Fruit fly (Drosophila melanogaster) whole organism, embryonic: Measurements from ENCODE around the gene pasi2.
A peak's percentile ranks its signal among the peaks of the same experiment; 100 is the strongest.

ENCODE experiments used
- Atf-2 ChIP-seq: fragments of 200-800 bp; sonication (Bioruptor generic); optimal IDR thresholded peaks from 2 replicates; lab custom pipeline; 2016; ENCODE audit warnings: missing biosample characterization, missing genetic modification characterization
- CG1024 ChIP-seq: fragments of 200-800 bp; sonication (Bioruptor generic); IDR thresholded peaks from 2 replicates; pipeline ENCODE4 v1.3.6; 2022; ENCODE audit warnings: missing biosample characterization, missing genetic modification characterization
- CG10431 ChIP-seq: fragments of 200-800 bp; sonication (Bioruptor generic); optimal IDR thresholded peaks from 3 replicates; lab custom pipeline; 2018; ENCODE audit warnings: missing biosample characterization, mild to moderate bottlenecking, missing genetic modification characterization
- CG10654 ChIP-seq: fragments of 200-800 bp; sonication (Bioruptor generic); optimal IDR thresholded peaks from 2 replicates; lab custom pipeline; 2016; ENCODE audit warnings: missing biosample characterization, missing genetic modification characterization
- CG11456 ChIP-seq: fragments of 200-800 bp; sonication (Bioruptor generic); IDR thresholded peaks from 3 replicates; pipeline ENCODE4 v1.3.6; 2022; ENCODE audit warnings: missing biosample characterization, missing genetic modification characterization
- CG13123 ChIP-seq: fragments of 200-800 bp; sonication (Bioruptor generic); optimal IDR thresholded peaks from 2 replicates; lab custom pipeline; 2016; ENCODE audit warnings: missing biosample characterization, missing genetic modification characterization
- CG13424 ChIP-seq: fragments of 200-800 bp; sonication (Bioruptor generic); optimal IDR thresholded peaks from 2 replicates; lab custom pipeline; 2019; ENCODE audit warnings: missing biosample characterization, mild to moderate bottlenecking, missing genetic modification characterization, moderate library complexity
- CG1647 ChIP-seq: fragments of 200-800 bp; sonication (Bioruptor generic); optimal IDR thresholded peaks from 3 replicates; lab custom pipeline; 2016; ENCODE audit warnings: missing biosample characterization, missing genetic modification characterization
- CG17328 ChIP-seq: fragments of 200-800 bp; sonication (Bioruptor generic); IDR thresholded peaks from 2 replicates; pipeline ENCODE4 v1.3.6; 2022; ENCODE audit warnings: missing biosample characterization, missing genetic modification characterization
- CG17802 ChIP-seq: fragments of 200-800 bp; sonication (Bioruptor generic); optimal IDR thresholded peaks from 2 replicates; lab custom pipeline; 2018; ENCODE audit warnings: missing biosample characterization, mild to moderate bottlenecking, missing genetic modification characterization, moderate library complexity
- CG31224 ChIP-seq: fragments of 200-800 bp; sonication (Bioruptor generic); IDR thresholded peaks from 2 replicates; pipeline ENCODE4 v1.3.6; 2022; ENCODE audit warnings: missing biosample characterization, missing genetic modification characterization
- CG32772 ChIP-seq: fragments of 200-800 bp; sonication (Bioruptor generic); IDR thresholded peaks from 2 replicates; pipeline ENCODE4 v1.3.6; 2022; ENCODE audit warnings: missing biosample characterization, missing genetic modification characterization
- CG3407 ChIP-seq: fragments of 200-800 bp; sonication (Bioruptor generic); optimal IDR thresholded peaks from 2 replicates; lab custom pipeline; 2018; ENCODE audit warnings: missing biosample characterization, mild to moderate bottlenecking, missing genetic modification characterization
- CG42726 ChIP-seq: fragments of 200-800 bp; sonication (Bioruptor generic); IDR thresholded peaks from 2 replicates; pipeline ENCODE4 v1.3.6; 2022; ENCODE audit warnings: missing biosample characterization, missing genetic modification characterization; ENCODE audit not compliant: partially characterized antibody
- CG6854 ChIP-seq: fragments of 200-800 bp; sonication (Bioruptor generic); optimal IDR thresholded peaks from 3 replicates; lab custom pipeline; 2017; ENCODE audit warnings: missing biosample characterization, mild to moderate bottlenecking, missing genetic modification characterization
- CG8924 ChIP-seq: fragments of 200-800 bp; optimal IDR thresholded peaks from 3 replicates; lab custom pipeline; 2019; ENCODE audit warnings: missing biosample characterization, mild to moderate bottlenecking, missing genetic modification characterization, moderate library complexity
- CG8944 ChIP-seq: fragments of 200-800 bp; sonication (Bioruptor generic); optimal IDR thresholded peaks from 3 replicates; lab custom pipeline; 2016; ENCODE audit warnings: missing biosample characterization, missing genetic modification characterization
- CG9817 ChIP-seq: fragments of 200-800 bp; sonication (Bioruptor generic); optimal IDR thresholded peaks from 2 replicates; lab custom pipeline; 2018; ENCODE audit warnings: missing biosample characterization, mild to moderate bottlenecking, missing genetic modification characterization, moderate library complexity
- CrebB ChIP-seq: fragments of 200-800 bp; sonication (Bioruptor generic); optimal IDR thresholded peaks from 3 replicates; lab custom pipeline; 2018; ENCODE audit warnings: missing biosample characterization, mild to moderate bottlenecking, missing genetic modification characterization
- D ChIP-seq, 2 experiments: fragments of 200-800 bp in 1 of 2; fragments of >200 bp in 1 of 2; sonication (Bioruptor generic) in 1 of 2; optimal IDR thresholded peaks; 2 replicates in 1 of 2; 3 replicates in 1 of 2; lab custom pipeline; 2017; ENCODE audit warnings: mild to moderate bottlenecking in 1 of 2, missing biosample characterization in 1 of 2, missing genetic modification characterization in 1 of 2, missing genetic modification reagents in 1 of 2
- Dek ChIP-seq: fragments of 200-800 bp; sonication (Bioruptor generic); optimal IDR thresholded peaks from 3 replicates; lab custom pipeline; 2019; ENCODE audit warnings: missing biosample characterization, mild to moderate bottlenecking, missing genetic modification characterization, moderate library complexity
- Doc2 ChIP-seq: fragments of 200-800 bp; sonication (Bioruptor generic); IDR thresholded peaks from 2 replicates; pipeline ENCODE4 v1.3.6; 2022; ENCODE audit warnings: missing biosample characterization, missing genetic modification characterization
- Gug ChIP-seq: fragments of 200-800 bp; sonication (Bioruptor generic); IDR thresholded peaks from 4 replicates; pipeline ENCODE4 v1.3.6; 2022; ENCODE audit warnings: missing biosample characterization, missing genetic modification characterization
- H2.0 ChIP-seq: fragments of 200-800 bp; sonication (Bioruptor generic); IDR thresholded peaks from 2 replicates; pipeline ENCODE4 v1.3.6; 2022; ENCODE audit warnings: missing biosample characterization, missing genetic modification characterization
- Hey ChIP-seq: fragments of 200-800 bp; sonication (Bioruptor generic); optimal IDR thresholded peaks from 3 replicates; lab custom pipeline; 2018; ENCODE audit warnings: missing biosample characterization, mild to moderate bottlenecking, missing genetic modification characterization
- Hsf ChIP-seq: fragments of 200-800 bp; sonication (Bioruptor generic); optimal IDR thresholded peaks from 3 replicates; lab custom pipeline; 2016; ENCODE audit warnings: missing biosample characterization, missing genetic modification characterization
- Kr ChIP-seq: fragments of 200-800 bp; sonication (Bioruptor generic); optimal IDR thresholded peaks from 2 replicates; lab custom pipeline; 2017; ENCODE audit warnings: missing biosample characterization, mild to moderate bottlenecking, missing genetic modification characterization
- Lim3 ChIP-seq: fragments of 200-800 bp; sonication (Bioruptor generic); IDR thresholded peaks from 2 replicates; pipeline ENCODE4 v1.3.6; 2022; ENCODE audit warnings: missing biosample characterization, missing genetic modification characterization
- Scr ChIP-seq: fragments of 200-800 bp; sonication (Bioruptor generic); IDR thresholded peaks from 2 replicates; pipeline ENCODE4 v1.3.6; 2022; ENCODE audit warnings: missing biosample characterization, missing genetic modification characterization; ENCODE audit not compliant: partially characterized antibody
- TFAM ChIP-seq: fragments of 200-800 bp; sonication (Bioruptor generic); optimal IDR thresholded peaks from 2 replicates; lab custom pipeline; 2017; ENCODE audit warnings: missing biosample characterization, missing genetic modification characterization, inconsistent platforms
- Trl ChIP-seq, 3 experiments: fragments of >200 bp in 2 of 3; fragments of 200-800 bp in 1 of 3; sonication (Bioruptor generic) in 1 of 3; optimal IDR thresholded peaks; 2 replicates in 1 of 3; 3 replicates in 2 of 3; lab custom pipeline; 2016 to 2017; ENCODE audit warnings: missing biosample characterization in 1 of 3, missing genetic modification characterization in 1 of 3
- Vsx1 ChIP-seq: fragments of 200-800 bp; sonication (Bioruptor generic); optimal IDR thresholded peaks from 2 replicates; lab custom pipeline; 2017; ENCODE audit warnings: missing biosample characterization, mild to moderate bottlenecking, missing genetic modification characterization, missing genetic modification reagents
- YL-1 ChIP-seq: fragments of 200-800 bp; sonication (Bioruptor generic); optimal IDR thresholded peaks from 3 replicates; lab custom pipeline; 2017; ENCODE audit warnings: missing biosample characterization, mild to moderate bottlenecking, missing genetic modification characterization
- ase ChIP-seq: fragments of 200-800 bp; sonication (Bioruptor generic); IDR thresholded peaks from 3 replicates; pipeline ENCODE4 v1.3.6; 2022; ENCODE audit warnings: missing biosample characterization, missing genetic modification characterization
- bcd ChIP-seq: fragments of 200-800 bp; sonication (Bioruptor generic); optimal IDR thresholded peaks from 2 replicates; lab custom pipeline; 2017; ENCODE audit warnings: missing biosample characterization, mild to moderate bottlenecking, missing genetic modification characterization
- chinmo ChIP-seq: fragments of 200-800 bp; sonication (Bioruptor generic); IDR thresholded peaks from 4 replicates; pipeline ENCODE4 v1.3.6; 2022; ENCODE audit warnings: missing biosample characterization, missing genetic modification characterization; ENCODE audit not compliant: partially characterized antibody
- en ChIP-seq: fragments of 200-800 bp; sonication (Bioruptor generic); optimal IDR thresholded peaks from 2 replicates; lab custom pipeline; 2016; ENCODE audit warnings: missing biosample characterization, missing genetic modification characterization
- exex ChIP-seq: fragments of 200-800 bp; sonication (Bioruptor generic); optimal IDR thresholded peaks from 4 replicates; lab custom pipeline; 2018; ENCODE audit warnings: missing biosample characterization, mild to moderate bottlenecking, missing genetic modification characterization, moderate library complexity
- gem ChIP-seq: fragments of 200-800 bp; sonication (Bioruptor generic); optimal IDR thresholded peaks from 2 replicates; lab custom pipeline; 2019; ENCODE audit warnings: missing biosample characterization, mild to moderate bottlenecking, missing genetic modification characterization, moderate library complexity
- ham ChIP-seq: fragments of 200-800 bp; sonication (Bioruptor generic); IDR thresholded peaks from 2 replicates; pipeline ENCODE4 v1.3.6; 2022; ENCODE audit warnings: missing biosample characterization, missing genetic modification characterization
- mld ChIP-seq: fragments of 200-800 bp; sonication (Bioruptor generic); IDR thresholded peaks from 3 replicates; pipeline ENCODE4 v1.3.6; 2022; ENCODE audit warnings: missing biosample characterization, missing genetic modification characterization; ENCODE audit not compliant: partially characterized antibody
- nerfin-2 ChIP-seq: fragments of 200-800 bp; sonication (Bioruptor generic); IDR thresholded peaks from 2 replicates; pipeline ENCODE4 v1.3.6; 2022; ENCODE audit warnings: missing biosample characterization, missing genetic modification characterization; ENCODE audit not compliant: partially characterized antibody
- peb ChIP-seq: fragments of 200-800 bp; sonication (Bioruptor generic); IDR thresholded peaks from 2 replicates; pipeline ENCODE4 v1.3.6; 2022; ENCODE audit warnings: missing biosample characterization, missing genetic modification characterization
- pzg ChIP-seq: fragments of 200-800 bp; sonication (Bioruptor generic); optimal IDR thresholded peaks from 3 replicates; lab custom pipeline; 2018; ENCODE audit warnings: missing biosample characterization, mild to moderate bottlenecking, missing genetic modification characterization, moderate library complexity
- schlank ChIP-seq: fragments of 200-800 bp; sonication (Bioruptor generic); optimal IDR thresholded peaks from 2 replicates; lab custom pipeline; 2018; ENCODE audit warnings: missing biosample characterization, mild to moderate bottlenecking, missing genetic modification characterization
- sna ChIP-seq: fragments of 200-800 bp; sonication (Bioruptor generic); IDR thresholded peaks from 2 replicates; pipeline ENCODE4 v1.3.6; 2022; ENCODE audit warnings: missing biosample characterization, missing genetic modification characterization; ENCODE audit not compliant: partially characterized antibody
- tgo ChIP-seq: fragments of 200-800 bp; sonication (Bioruptor generic); IDR thresholded peaks from 3 replicates; pipeline ENCODE4 v1.3.6; 2022; ENCODE audit warnings: missing biosample characterization, missing genetic modification characterization
- tna ChIP-seq: fragments of 200-800 bp; sonication (Bioruptor generic); IDR thresholded peaks from 2 replicates; pipeline ENCODE4 v1.3.6; 2022; ENCODE audit warnings: missing biosample characterization, missing genetic modification characterization; ENCODE audit not compliant: partially characterized antibody
- zf30C ChIP-seq: fragments of 200-800 bp; sonication (Bioruptor generic); optimal IDR thresholded peaks from 3 replicates; lab custom pipeline; 2018; ENCODE audit warnings: missing biosample characterization, mild to moderate bottlenecking, missing genetic modification characterization

The pasi2 gene

dm6 chr3R:9370413-9370812 lies 35.4 kb downstream of the pasi2 start:
- TF ChIP-seq peb (GFP tag; lab: Robert Waterston, UW) = no peak
- peak; percentile 22 for TF ChIP-seq CG6854 (GFP tag; lab: Kevin White, UChicago)
- no peak for TF ChIP-seq Kr (GFP tag; lab: Kevin White, UChicago)
- no peak for TF ChIP-seq CG1024 (GFP tag; lab: Robert Waterston, UW)
- no peak for TF ChIP-seq sna (GFP tag; lab: Robert Waterston, UW)
- TF ChIP-seq Hey (tag; lab: Kevin White, UChicago) = no peak
- TF ChIP-seq CG31224 = peak; percentile 43; the same call in 1 of the 2 replicates
- no peak for TF ChIP-seq schlank (tag; lab: Kevin White, UChicago)
- no peak for TF ChIP-seq CG11456 (GFP tag; lab: Robert Waterston, UW)
- no peak for TF ChIP-seq exex
- TF ChIP-seq CG3407 (GFP tag; lab: Kevin White, UChicago) = no peak
- TF ChIP-seq CG9817 (tag; lab: Kevin White, UChicago) = peak; percentile 59
- no peak for TF ChIP-seq en (GFP tag; lab: Kevin White, UChicago)
- no peak for TF ChIP-seq mld
- peak; percentile 6 for TF ChIP-seq YL-1 (GFP tag; lab: Kevin White, UChicago)
- TF ChIP-seq pzg (GFP tag; lab: Kevin White, UChicago) = no peak
- peak; percentile 44; the same call in 1 of the 2 replicates for TF ChIP-seq CG32772
- TF ChIP-seq TFAM (GFP tag; lab: Kevin White, UChicago) = no peak
- TF ChIP-seq CG13123 = no peak
- TF ChIP-seq Gug (GFP tag; lab: Robert Waterston, UW) = 0 out of 4 replicates have a peak, but pooled peaks have one; percentile 3
- no peak for TF ChIP-seq CG17802 (tag; lab: Kevin White, UChicago)
- no peak for TF ChIP-seq nerfin-2 (GFP tag; lab: Robert Waterston, UW)
- no peak for TF ChIP-seq CG10431 (GFP tag; lab: Kevin White, UChicago)
- no peak for TF ChIP-seq Scr
- TF ChIP-seq tgo (GFP tag; lab: Robert Waterston, UW) = peak; percentile 64; the same call in 2 of the 3 replicates
- 0 out of 4 replicates have a peak, but pooled peaks have one; percentile 29 for TF ChIP-seq chinmo (GFP tag; lab: Robert Waterston, UW)
- peak; percentile 30 for TF ChIP-seq Dek (tag; lab: Kevin White, UChicago)
- no peak for TF ChIP-seq zf30C (GFP tag; lab: Kevin White, UChicago)
- no peak for TF ChIP-seq tna (GFP tag; lab: Robert Waterston, UW)
- TF ChIP-seq ham (GFP tag; lab: Robert Waterston, UW) = no peak
- TF ChIP-seq H2.0 (GFP tag; lab: Robert Waterston, UW) = peak; percentile 13; the same call in 1 of the 2 replicates
- no peak for TF ChIP-seq Atf-2
- TF ChIP-seq D (optimal IDR thresholded peaks at IDR 0.05; lab: Kevin White, UChicago) = no peak
- TF ChIP-seq D (GFP tag; optimal IDR thresholded peaks at IDR 0.05; lab: Kevin White, UChicago) = no peak
- no peak for TF ChIP-seq Lim3 (GFP tag; lab: Robert Waterston, UW)
- no peak for TF ChIP-seq CG8944 (GFP tag; lab: Kevin White, UChicago)
- peak; percentile 70 for TF ChIP-seq CG13424
- TF ChIP-seq CG17328 (GFP tag; lab: Robert Waterston, UW) = peak; percentile 34; the same call in 1 of the 2 replicates
- TF ChIP-seq CG10654 = peak; percentile 10
- no peak for TF ChIP-seq Doc2 (GFP tag; lab: Robert Waterston, UW)
- no peak for TF ChIP-seq Vsx1 (GFP tag; lab: Kevin White, UChicago)
- TF ChIP-seq Hsf = peak; percentile 34
- TF ChIP-seq CG1647 = peak; percentile 31
- peak in 1 of 2 experiments; percentile 14 for TF ChIP-seq Trl (optimal IDR thresholded peaks at IDR 0.05; lab: Kevin White, UChicago)
- no peak for TF ChIP-seq Trl (GFP tag; optimal IDR thresholded peaks at IDR 0.05; lab: Kevin White, UChicago)
- TF ChIP-seq gem (tag; lab: Kevin White, UChicago) = peak; percentile 75
- no peak for TF ChIP-seq CG42726 (GFP tag; lab: Robert Waterston, UW)
- TF ChIP-seq ase (GFP tag; lab: Robert Waterston, UW) = peak; percentile 27; the same call in 2 of the 3 replicates
- TF ChIP-seq CG8924 (tag; lab: Kevin White, UChicago) = peak; percentile 67
- TF ChIP-seq bcd (GFP tag; lab: Kevin White, UChicago) = peak; percentile 37
- no peak for TF ChIP-seq CrebB (tag; lab: Kevin White, UChicago)
